Fruit fly (Drosophila melanogaster) whole organism, embryonic: ENCODE measurements around the gene Ptp36E.

Source experiments
- Atf-2 ChIP-seq: fragments of 200-800 bp; sonication (Bioruptor generic); optimal IDR thresholded peaks from 2 replicates; lab custom pipeline; 2016; ENCODE audit warnings: missing biosample characterization, missing genetic modification characterization
- Awh ChIP-seq: fragments of 200-800 bp; sonication (Bioruptor generic); IDR thresholded peaks from 2 replicates; pipeline ENCODE4, ENCODE4 v1.3.6; 2022; ENCODE audit warnings: missing biosample characterization, missing genetic modification characterization
- CG11085 ChIP-seq: fragments of 200-800 bp; sonication (Bioruptor generic); IDR thresholded peaks from 2 replicates; pipeline ENCODE4 v1.3.6; 2022; ENCODE audit warnings: missing biosample characterization, missing genetic modification characterization
- CG11247 ChIP-seq: fragments of 200-800 bp; sonication (Bioruptor generic); IDR thresholded peaks from 2 replicates; pipeline ENCODE4 v1.3.6; 2022; ENCODE audit warnings: missing biosample characterization, missing genetic modification characterization
- CG11723 ChIP-seq: fragments of 200-800 bp; sonication (Bioruptor generic); optimal IDR thresholded peaks from 2 replicates; lab custom pipeline; 2017; ENCODE audit warnings: missing biosample characterization, mild to moderate bottlenecking, missing genetic modification characterization
- CG13775 ChIP-seq: fragments of 200-800 bp; sonication (Bioruptor generic); optimal IDR thresholded peaks from 3 replicates; lab custom pipeline; 2017; ENCODE audit warnings: missing biosample characterization, mild to moderate bottlenecking, missing genetic modification characterization
- CG14441 ChIP-seq: fragments of 200-800 bp; sonication (Bioruptor generic); IDR thresholded peaks from 2 replicates; pipeline ENCODE4 v1.3.6; 2022; ENCODE audit warnings: missing biosample characterization, missing genetic modification characterization
- CG16779 ChIP-seq: fragments of 200-800 bp; sonication (Bioruptor generic); IDR thresholded peaks from 2 replicates; pipeline ENCODE4 v1.3.6; 2022; ENCODE audit warnings: missing biosample characterization, missing genetic modification characterization
- CG16815 ChIP-seq: fragments of 200-800 bp; sonication (Bioruptor generic); optimal IDR thresholded peaks from 3 replicates; lab custom pipeline; 2017; ENCODE audit warnings: missing biosample characterization, mild to moderate bottlenecking, missing genetic modification characterization
- CG17385 ChIP-seq: fragments of 200-800 bp; sonication (Bioruptor generic); optimal IDR thresholded peaks from 3 replicates; lab custom pipeline; 2018; ENCODE audit warnings: missing biosample characterization, mild to moderate bottlenecking, missing genetic modification characterization
- CG18011 ChIP-seq: fragments of 200-800 bp; sonication (Bioruptor generic); optimal IDR thresholded peaks from 2 replicates; lab custom pipeline; 2017; ENCODE audit warnings: missing biosample characterization, missing genetic modification characterization, mild to moderate bottlenecking, moderate library complexity, missing genotype
- CG2116 ChIP-seq: fragments of 200-800 bp; sonication (Bioruptor generic); optimal IDR thresholded peaks from 3 replicates; lab custom pipeline; 2018; ENCODE audit warnings: missing biosample characterization, mild to moderate bottlenecking, missing genetic modification characterization
- CG3065 ChIP-seq: fragments of 200-800 bp; sonication (Bioruptor generic); optimal IDR thresholded peaks from 2 replicates; lab custom pipeline; 2016; ENCODE audit warnings: missing biosample characterization, missing genetic modification characterization
- CG33557 ChIP-seq: fragments of 200-800 bp; sonication (Bioruptor generic); optimal IDR thresholded peaks from 2 replicates; lab custom pipeline; 2019; ENCODE audit warnings: missing biosample characterization, mild to moderate bottlenecking, missing genetic modification characterization, moderate library complexity
- CG4282 ChIP-seq: fragments of 200-800 bp; sonication (Bioruptor generic); optimal IDR thresholded peaks from 2 replicates; lab custom pipeline; 2016; ENCODE audit warnings: missing biosample characterization, missing genetic modification characterization
- CG4854 ChIP-seq: fragments of 200-800 bp; sonication (Bioruptor generic); optimal IDR thresholded peaks from 2 replicates; lab custom pipeline; 2016; ENCODE audit warnings: missing biosample characterization, missing genetic modification characterization, inconsistent platforms
- CG5245 ChIP-seq: fragments of 200-800 bp; sonication (Bioruptor generic); optimal IDR thresholded peaks from 3 replicates; lab custom pipeline; 2016; ENCODE audit warnings: missing biosample characterization, missing genetic modification characterization
- CG7745 ChIP-seq: fragments of 200-800 bp; sonication (Bioruptor generic); optimal IDR thresholded peaks from 2 replicates; lab custom pipeline; 2018; ENCODE audit warnings: missing biosample characterization, mild to moderate bottlenecking, missing genetic modification characterization, moderate library complexity
- Camta ChIP-seq: fragments of 200-800 bp; sonication (Bioruptor generic); optimal IDR thresholded peaks from 2 replicates; lab custom pipeline; 2016; ENCODE audit warnings: missing biosample characterization, missing genetic modification characterization
- CkIIα-i1 ChIP-seq: fragments of 200-800 bp; sonication (Bioruptor generic); IDR thresholded peaks from 2 replicates; pipeline ENCODE4 v1.3.6; 2022; ENCODE audit warnings: missing biosample characterization, missing genetic modification characterization
- D ChIP-seq, 2 experiments: fragments of 200-800 bp in 1 of 2; fragments of >200 bp in 1 of 2; sonication (Bioruptor generic) in 1 of 2; optimal IDR thresholded peaks; 2 replicates in 1 of 2; 3 replicates in 1 of 2; lab custom pipeline; 2017; ENCODE audit warnings: mild to moderate bottlenecking in 1 of 2, missing biosample characterization in 1 of 2, missing genetic modification characterization in 1 of 2, missing genetic modification reagents in 1 of 2
- Eip74EF ChIP-seq, 2 experiments: fragments of 200-800 bp in 1 of 2; fragments of >200 bp in 1 of 2; sonication (Bioruptor generic) in 1 of 2; optimal IDR thresholded peaks; 2 replicates each; lab custom pipeline; 2017 to 2019; ENCODE audit warnings: missing biosample characterization in 2 of 2, missing genetic modification characterization in 2 of 2, mild to moderate bottlenecking in 1 of 2, moderate library complexity in 1 of 2
- Gug ChIP-seq: fragments of 200-800 bp; sonication (Bioruptor generic); IDR thresholded peaks from 4 replicates; pipeline ENCODE4 v1.3.6; 2022; ENCODE audit warnings: missing biosample characterization, missing genetic modification characterization
- H15 ChIP-seq: fragments of 200-800 bp; sonication (Bioruptor generic); IDR thresholded peaks from 3 replicates; pipeline ENCODE4 v1.3.6; 2022; ENCODE audit warnings: missing biosample characterization, missing genetic modification characterization
- HLH54F ChIP-seq: fragments of 200-800 bp; sonication (Bioruptor generic); optimal IDR thresholded peaks from 3 replicates; lab custom pipeline; 2016; ENCODE audit warnings: missing biosample characterization, missing genetic modification characterization
- MBD-R2 ChIP-seq: fragments of 200-800 bp; sonication (Bioruptor generic); IDR thresholded peaks from 2 replicates; pipeline ENCODE4 v1.3.6; 2022; ENCODE audit warnings: missing biosample characterization, missing genetic modification characterization
- Meics ChIP-seq: fragments of 200-800 bp; sonication (Bioruptor generic); optimal IDR thresholded peaks from 2 replicates; lab custom pipeline; 2017; ENCODE audit warnings: missing biosample characterization, mild to moderate bottlenecking, missing genetic modification characterization
- Oli ChIP-seq: fragments of 200-800 bp; sonication (Bioruptor generic); optimal IDR thresholded peaks from 2 replicates; lab custom pipeline; 2018; ENCODE audit warnings: missing biosample characterization, mild to moderate bottlenecking, missing genetic modification characterization, moderate library complexity
- Sry-δ ChIP-seq: fragments of 200-800 bp; sonication (Bioruptor generic); optimal IDR thresholded peaks from 2 replicates; lab custom pipeline; 2016; ENCODE audit warnings: missing biosample characterization, missing genetic modification characterization
- Taf1 ChIP-seq: fragments of 200-800 bp; sonication (Bioruptor generic); IDR thresholded peaks from 2 replicates; pipeline ENCODE4 v1.3.6; 2022; ENCODE audit warnings: missing biosample characterization, missing genetic modification characterization
- Usf ChIP-seq: fragments of 200-800 bp; sonication (Bioruptor generic); optimal IDR thresholded peaks from 2 replicates; lab custom pipeline; 2017; ENCODE audit warnings: missing genotype, missing biosample characterization, missing genetic modification characterization
- Xbp1 ChIP-seq: fragments of 200-800 bp; sonication (Bioruptor generic); optimal IDR thresholded peaks from 3 replicates; lab custom pipeline; 2016; ENCODE audit warnings: missing biosample characterization, mild to moderate bottlenecking, missing genetic modification characterization
- bbx ChIP-seq: fragments of 200-800 bp; sonication (Bioruptor generic); IDR thresholded peaks from 2 replicates; pipeline ENCODE4 v1.3.6; 2022; ENCODE audit warnings: missing biosample characterization, missing genetic modification characterization; ENCODE audit not compliant: partially characterized antibody
- bsh ChIP-seq, 2 experiments: fragments of 200-800 bp; sonication (Bioruptor generic); optimal IDR thresholded peaks; 2 replicates each; lab custom pipeline; 2017 to 2018; ENCODE audit warnings: mild to moderate bottlenecking in 2 of 2, missing biosample characterization in 2 of 2, missing genetic modification characterization in 2 of 2, moderate library complexity in 1 of 2
- corto ChIP-seq: fragments of 200-800 bp; sonication (Bioruptor generic); optimal IDR thresholded peaks from 2 replicates; lab custom pipeline; 2016; ENCODE audit warnings: missing biosample characterization, mild to moderate bottlenecking, missing genetic modification characterization, moderate library complexity
- croc ChIP-seq: fragments of 200-800 bp; sonication (Bioruptor generic); conservative IDR thresholded peaks from 3 replicates; pipeline ENCODE4 v1.3.6; 2022; ENCODE audit warnings: missing biosample characterization, missing genetic modification characterization
- da ChIP-seq: fragments of 200-800 bp; sonication (Bioruptor generic); optimal IDR thresholded peaks from 2 replicates; lab custom pipeline; 2016; ENCODE audit warnings: missing biosample characterization, missing genetic modification characterization
- eyg ChIP-seq: fragments of 200-800 bp; sonication (Bioruptor generic); optimal IDR thresholded peaks from 3 replicates; lab custom pipeline; 2016; ENCODE audit warnings: missing biosample characterization, missing genetic modification characterization
- ftz-f1 ChIP-seq: fragments of 200-800 bp; sonication (Bioruptor generic); optimal IDR thresholded peaks from 2 replicates; lab custom pipeline; 2016; ENCODE audit warnings: missing biosample characterization, missing genetic modification characterization
- gro ChIP-seq: fragments of 200-800 bp; sonication (Bioruptor generic); optimal IDR thresholded peaks from 2 replicates; lab custom pipeline; 2016; ENCODE audit warnings: missing biosample characterization, missing genetic modification characterization
- gsb-n ChIP-seq: fragments of 200-800 bp; sonication (Bioruptor generic); optimal IDR thresholded peaks from 3 replicates; lab custom pipeline; 2018; ENCODE audit warnings: missing biosample characterization, mild to moderate bottlenecking, missing genetic modification characterization
- inv ChIP-seq: fragments of 200-800 bp; sonication (Bioruptor generic); IDR thresholded peaks from 2 replicates; pipeline ENCODE4 v1.3.6; 2022; ENCODE audit warnings: missing biosample characterization, missing genetic modification characterization; ENCODE audit not compliant: partially characterized antibody
- jigr1 ChIP-seq: fragments of 200-800 bp; sonication (Bioruptor generic); IDR thresholded peaks from 3 replicates; pipeline ENCODE4 v1.3.6; 2022; ENCODE audit warnings: missing biosample characterization, missing genetic modification characterization
- lov ChIP-seq, 2 experiments: fragments of 200-800 bp in 1 of 2; fragments of >200 bp in 1 of 2; sonication (Bioruptor generic) in 1 of 2; IDR thresholded peaks in 1 of 2; optimal IDR thresholded peaks in 1 of 2; 2 replicates in 1 of 2; 3 replicates in 1 of 2; pipeline versions ENCODE4 v1.3.6 to Lab custom; 2017 to 2022; ENCODE audit warnings: missing biosample characterization in 1 of 2, missing genetic modification characterization in 1 of 2
- oc ChIP-seq: fragments of 200-800 bp; sonication (Bioruptor generic); optimal IDR thresholded peaks from 2 replicates; lab custom pipeline; 2018; ENCODE audit warnings: missing biosample characterization, mild to moderate bottlenecking, missing genetic modification characterization, moderate library complexity
- scrt ChIP-seq: fragments of 200-800 bp; sonication (Bioruptor generic); optimal IDR thresholded peaks from 2 replicates; lab custom pipeline; 2018; ENCODE audit warnings: missing biosample characterization, mild to moderate bottlenecking, missing genetic modification characterization, moderate library complexity
- so ChIP-seq: fragments of 200-800 bp; sonication (Bioruptor generic); IDR thresholded peaks from 3 replicates; pipeline ENCODE4 v1.3.6; 2022; ENCODE audit warnings: missing biosample characterization, missing genetic modification characterization
- zfh1 ChIP-seq: fragments of 200-800 bp; sonication (Bioruptor generic); IDR thresholded peaks from 3 replicates; pipeline ENCODE4 v1.3.6; 2022; ENCODE audit warnings: missing biosample characterization, missing genetic modification characterization

Gene Ptp36E

dm6 chr2L:18150393-18151133, 34.2 kb downstream of the Ptp36E start (continued):
- TF ChIP-seq CG16815 = peak; percentile 42
- TF ChIP-seq CG33557 (GFP tag; lab: Kevin White, UChicago) = no peak
- no peak for TF ChIP-seq Awh
- no peak for TF ChIP-seq Sry-δ (GFP tag; lab: Kevin White, UChicago)
- TF ChIP-seq Atf-2 (GFP tag; lab: Kevin White, UChicago) = no peak
- TF ChIP-seq CG18011 (GFP tag; lab: Kevin White, UChicago) = no peak
- TF ChIP-seq Gug (GFP tag; lab: Robert Waterston, UW) = peak; percentile 79; the same call in 3 of the 4 replicates
- no peak for TF ChIP-seq corto (GFP tag; lab: Kevin White, UChicago)
- TF ChIP-seq Taf1 (GFP tag; lab: Robert Waterston, UW) = peak; percentile 30; the same call in 1 of the 2 replicates
- no peak for TF ChIP-seq jigr1 (GFP tag; lab: Robert Waterston, UW)
- TF ChIP-seq zfh1 = 0 out of 3 replicates have a peak, but pooled peaks have one; percentile 42
- no peak for TF ChIP-seq CG4282 (GFP tag; lab: Kevin White, UChicago)
- TF ChIP-seq CG13775 (GFP tag; lab: Kevin White, UChicago) = peak; percentile 39
- TF ChIP-seq da (GFP tag; lab: Kevin White, UChicago) = peak; percentile 1
- peak; percentile 53; the same call in 1 of the 2 replicates for TF ChIP-seq CG11085 (GFP tag; lab: Robert Waterston, UW)
- no peak for TF ChIP-seq gro
- TF ChIP-seq CG14441 (GFP tag; lab: Robert Waterston, UW) = peak; percentile 63
- peak; percentile 2 for TF ChIP-seq oc (tag; lab: Kevin White, UChicago)
- peak; percentile 16 for TF ChIP-seq Xbp1 (GFP tag; lab: Kevin White, UChicago)
- TF ChIP-seq CG16779 = no peak
- TF ChIP-seq CG3065 (GFP tag; lab: Kevin White, UChicago) = no peak
- no peak for TF ChIP-seq CG7745 (tag; lab: Kevin White, UChicago)
- TF ChIP-seq eyg (GFP tag; lab: Kevin White, UChicago) = no peak
- TF ChIP-seq bbx = no peak
- TF ChIP-seq CG5245 (GFP tag; lab: Kevin White, UChicago) = no peak
- TF ChIP-seq bsh (GFP tag; optimal IDR thresholded peaks at IDR 0.05; lab: Kevin White, UChicago) = peak in 1 of 2 experiments; percentile 16
- TF ChIP-seq CG4854 (GFP tag; lab: Kevin White, UChicago) = no peak
- no peak for TF ChIP-seq scrt
- TF ChIP-seq D (optimal IDR thresholded peaks at IDR 0.05; lab: Kevin White, UChicago) = no peak
- TF ChIP-seq D (GFP tag; optimal IDR thresholded peaks at IDR 0.05; lab: Kevin White, UChicago) = no peak
- TF ChIP-seq croc (GFP tag; lab: Robert Waterston, UW) = no peak
- TF ChIP-seq CG11723 (GFP tag; lab: Kevin White, UChicago) = no peak
- peak; percentile 26 for TF ChIP-seq Meics (GFP tag; lab: Kevin White, UChicago)
- no peak for TF ChIP-seq lov (optimal IDR thresholded peaks at IDR 0.05; lab: Kevin White, UChicago)
- no peak for TF ChIP-seq lov (GFP tag; IDR thresholded peaks at IDR 0.05; lab: Robert Waterston, UW)
- TF ChIP-seq ftz-f1 (GFP tag; lab: Kevin White, UChicago) = peak; percentile 41
- no peak for TF ChIP-seq CkIIα-i1
- no peak for TF ChIP-seq Oli (tag; lab: Kevin White, UChicago)
- TF ChIP-seq CG2116 = no peak
- no peak for TF ChIP-seq inv (GFP tag; lab: Robert Waterston, UW)
- no peak for TF ChIP-seq gsb-n (tag; lab: Kevin White, UChicago)
- TF ChIP-seq MBD-R2 (GFP tag; lab: Robert Waterston, UW) = 0 out of 2 replicates have a peak, but pooled peaks have one; percentile 17
- no peak for TF ChIP-seq Camta (GFP tag; lab: Kevin White, UChicago)
- TF ChIP-seq Eip74EF (GFP tag; optimal IDR thresholded peaks at IDR 0.05; lab: Kevin White, UChicago) = no peak
- TF ChIP-seq Usf (GFP tag; lab: Kevin White, UChicago) = no peak
- TF ChIP-seq CG11247 (GFP tag; lab: Robert Waterston, UW) = no peak
- peak; percentile 61; the same call in 1 of the 3 replicates for TF ChIP-seq H15
- no peak for TF ChIP-seq so (GFP tag; lab: Robert Waterston, UW)
- TF ChIP-seq HLH54F = no peak
- TF ChIP-seq CG17385 (GFP tag; lab: Kevin White, UChicago) = peak; percentile 0
